Worm (Caenorhabditis elegans) whole organism, late embryonic: ENCODE data around the gene Y105C5A.1.

Source experiments
- ahr-1 ChIP-seq: sonication (generic microtip); optimal IDR thresholded peaks from 2 replicates; lab custom pipeline; 2016; ENCODE audit warnings: missing genetic modification characterization, missing compliant biosample characterization
- pat-9 ChIP-seq: fragments of 200-800 bp; sonication (Bioruptor generic); optimal IDR thresholded peaks from 2 replicates; lab custom pipeline; 2018; ENCODE audit warnings: mild to moderate bottlenecking, missing genetic modification characterization, moderate library complexity, missing compliant biosample characterization

ce11 chrIV:15606396-15606795 is 42.2 kb upstream of the Y105C5A.1 start:
- TF ChIP-seq pat-9 (tag; lab: Kevin White, UChicago) (no peak), ahr-1 (tag; lab: Kevin White, UChicago) (no peak)
